Worm (Caenorhabditis elegans) whole organism, L4/young adult: ENCODE data around the gene C50F7.9.

Source experiments
- dao-5 ChIP-seq: sonication (generic microtip); optimal IDR thresholded peaks from 2 replicates; lab custom pipeline; 2016; ENCODE audit warnings: missing genotype, missing genetic modification characterization, moderate library complexity, missing compliant biosample characterization
- him-1 ChIP-seq: sonication (generic microtip); optimal IDR thresholded peaks from 2 replicates; lab custom pipeline; 2016; ENCODE audit warnings: missing genotype, missing genetic modification reagents, missing genetic modification characterization, missing compliant biosample characterization

- no peak for TF ChIP-seq him-1 (tag; lab: Kevin White, UChicago)
- TF ChIP-seq dao-5 (tag; lab: Kevin White, UChicago) = no peak
Measured at ce11 chrIV:7728402-7728963, 3.4 kb downstream of the C50F7.9 start, which contains the start of gene sucg-1.
